Fruit fly (Drosophila melanogaster) whole organism, wandering third instar larva: ENCODE measurements around the gene CG10570.

Source experiments
- Hnf4 ChIP-seq: fragments of 200-800 bp; sonication (Bioruptor generic); optimal IDR thresholded peaks from 2 replicates; lab custom pipeline; 2016; ENCODE audit warnings: missing biosample characterization, mild to moderate bottlenecking, missing genetic modification characterization
- Hr83 ChIP-seq: fragments of 200-300 bp; sonication (Bioruptor generic); optimal IDR thresholded peaks from 2 replicates; lab custom pipeline; 2016; ENCODE audit warnings: missing biosample characterization, mild to moderate bottlenecking, missing genetic modification characterization, moderate library complexity; ENCODE audit not compliant: poor library complexity, severe bottlenecking
- Jra ChIP-seq: sonication (Bioruptor generic); optimal IDR thresholded peaks from 2 replicates; lab custom pipeline; 2016; ENCODE audit warnings: missing biosample characterization, missing genetic modification characterization
- Myc ChIP-seq: fragments of >200 bp; optimal IDR thresholded peaks from 2 replicates; lab custom pipeline; 2017
- br ChIP-seq: fragments of 200-800 bp; sonication (Bioruptor generic); optimal IDR thresholded peaks from 2 replicates; lab custom pipeline; 2016; ENCODE audit warnings: missing biosample characterization, missing genetic modification characterization
- brk ChIP-seq: fragments of 200-800 bp; sonication (Bioruptor generic); optimal IDR thresholded peaks from 2 replicates; lab custom pipeline; 2016; ENCODE audit warnings: missing biosample characterization, mild to moderate bottlenecking, missing genetic modification characterization
- dsf ChIP-seq: sonication (Bioruptor generic); optimal IDR thresholded peaks from 2 replicates; lab custom pipeline; 2016; ENCODE audit warnings: missing biosample characterization, missing genetic modification characterization, borderline replicate concordance
- h ChIP-seq: fragments of 200-800 bp; sonication (Bioruptor generic); optimal IDR thresholded peaks from 3 replicates; lab custom pipeline; 2016; ENCODE audit warnings: missing biosample characterization, mild to moderate bottlenecking, missing genetic modification characterization
- lola ChIP-seq: fragments of >200 bp; optimal IDR thresholded peaks from 2 replicates; lab custom pipeline; 2017; ENCODE audit warnings: missing biosample characterization, missing genetic modification characterization
- pan ChIP-seq: fragments of >200 bp; optimal IDR thresholded peaks from 2 replicates; lab custom pipeline; 2017
- psq ChIP-seq: fragments of 200-800 bp; sonication (Bioruptor generic); optimal IDR thresholded peaks from 3 replicates; lab custom pipeline; 2017; ENCODE audit warnings: missing biosample characterization, mild to moderate bottlenecking, missing genetic modification characterization, moderate library complexity
- tai ChIP-seq: sonication (Bioruptor generic); optimal IDR thresholded peaks from 2 replicates; lab custom pipeline; 2016; ENCODE audit warnings: missing biosample characterization, missing genetic modification characterization

DNA sequence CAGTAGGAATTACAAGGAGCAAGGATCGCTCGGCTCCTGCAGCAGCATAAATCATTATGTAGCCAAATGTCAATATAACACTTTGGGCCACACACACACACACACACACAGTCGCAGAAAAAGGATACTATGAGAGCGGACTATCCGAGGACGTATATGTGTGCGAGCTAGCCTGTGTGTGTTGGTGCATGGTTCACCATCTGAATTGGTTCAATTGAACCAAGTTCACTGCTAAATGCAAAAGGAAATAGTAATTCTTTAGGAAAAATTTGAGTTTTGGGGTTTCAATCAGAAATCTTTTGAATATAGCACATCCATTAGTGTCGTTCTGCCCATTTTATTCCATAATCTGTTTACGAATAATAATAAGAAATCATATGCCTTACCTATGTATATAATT, 35.1 kb upstream of the CG10570 start:
- no peak for TF ChIP-seq pan
- no peak for TF ChIP-seq br (GFP tag; lab: Kevin White, UChicago)
- no peak for TF ChIP-seq h (GFP tag; lab: Kevin White, UChicago)
- no peak for TF ChIP-seq tai (GFP tag; lab: Kevin White, UChicago)
- no peak for TF ChIP-seq Hr83 (GFP tag; lab: Kevin White, UChicago)
- no peak for TF ChIP-seq psq (GFP tag; lab: Kevin White, UChicago)
- no peak for TF ChIP-seq Myc (lab: Kevin White, UChicago)
- TF ChIP-seq lola, result no peak
- TF ChIP-seq brk (GFP tag; lab: Kevin White, UChicago), result no peak
- TF ChIP-seq Jra (GFP tag; lab: Kevin White, UChicago), result no peak
- no peak for TF ChIP-seq dsf
- TF ChIP-seq Hnf4 (GFP tag; lab: Kevin White, UChicago), result no peak
